Fruit fly (Drosophila melanogaster): ENCODE data around the gene per.

Gene per

DNA sequence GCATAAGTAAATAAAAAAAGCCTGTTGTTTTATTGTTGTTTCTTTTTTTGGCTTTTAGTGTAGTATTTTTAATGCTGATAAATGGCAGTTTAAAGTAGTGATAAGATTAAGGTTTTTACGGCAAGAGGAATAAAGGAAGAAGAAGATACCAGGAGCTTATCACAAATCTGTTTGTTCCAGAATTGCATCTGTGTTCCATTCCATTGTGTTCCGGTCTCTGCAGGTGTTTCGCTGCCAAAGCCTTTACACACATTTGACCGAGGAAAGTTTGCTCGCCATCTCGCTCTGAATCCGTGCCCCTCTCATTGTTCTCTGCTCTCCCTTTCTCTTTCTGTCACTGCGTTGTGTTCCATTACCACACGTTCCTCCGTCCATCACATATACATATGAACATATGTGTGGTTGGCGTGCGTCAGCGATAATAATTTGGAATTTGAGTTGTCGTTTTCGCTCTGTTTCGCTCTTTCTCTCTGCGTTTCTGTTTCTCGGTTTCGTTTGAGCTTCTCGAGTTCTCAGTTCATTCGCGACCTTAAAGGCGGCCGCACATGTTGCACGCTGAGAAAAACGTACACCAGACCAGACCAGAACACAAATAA lies 27.0 kb upstream of the per start (continued):
- TF ChIP-seq CG6163 (GFP tag; IDR thresholded peaks at IDR 0.05) (peak; percentile 64; the same call in 2 of the 3 replicates), CG15336 (GFP tag; IDR thresholded peaks at IDR 0.05) (peak; percentile 42; the same call in 1 of the 2 replicates), acj6 (GFP tag; optimal IDR thresholded peaks at IDR 0.05) (no peak), svp (GFP tag) (peak; percentile 88), CG11294 (GFP tag; IDR thresholded peaks at IDR 0.05) (no peak), net (GFP tag; optimal IDR thresholded peaks at IDR 0.05) (peak; percentile 15), esn (GFP tag; optimal IDR thresholded peaks at IDR 0.05) (peak; percentile 8), pdm3 (GFP tag; optimal IDR thresholded peaks at IDR 0.05) (no peak), CG9139 (GFP tag; optimal IDR thresholded peaks at IDR 0.05) (peak; percentile 39), fd85E (GFP tag; optimal IDR thresholded peaks at IDR 0.05) (no peak), CG3919 (GFP tag; optimal IDR thresholded peaks at IDR 0.05) (peak; percentile 28), lz (GFP tag; optimal IDR thresholded peaks at IDR 0.05) (no peak)

- TF ChIP-seq Eip93F (GFP tag; optimal IDR thresholded peaks at IDR 0.05): no peak
- no peak for TF ChIP-seq Eip75B (GFP tag; optimal IDR thresholded peaks at IDR 0.05)
- TF ChIP-seq CG32006 (GFP tag; optimal IDR thresholded peaks at IDR 0.05): peak; percentile 51
- peak; percentile 51 for TF ChIP-seq svp (GFP tag)
- peak; percentile 55 for TF ChIP-seq CG3919 (GFP tag; optimal IDR thresholded peaks at IDR 0.05)
- TF ChIP-seq salr (GFP tag; optimal IDR thresholded peaks at IDR 0.05): peak in 1 of 2 experiments; percentile 2
- no peak for TF ChIP-seq CG9139 (GFP tag; optimal IDR thresholded peaks at IDR 0.05)
- TF ChIP-seq net (GFP tag; optimal IDR thresholded peaks at IDR 0.05): peak; percentile 43
- TF ChIP-seq achi (GFP tag; optimal IDR thresholded peaks at IDR 0.05): peak; percentile 3
- peak; percentile 19 for TF ChIP-seq OdsH (GFP tag; optimal IDR thresholded peaks at IDR 0.05)
- peak; percentile 42; the same call in 2 of the 3 replicates for TF ChIP-seq CG8119 (GFP tag; IDR thresholded peaks at IDR 0.05)
- no peak for TF ChIP-seq CG8632 (GFP tag; optimal IDR thresholded peaks at IDR 0.05)
- TF ChIP-seq pdm3 (GFP tag; optimal IDR thresholded peaks at IDR 0.05): peak; percentile 19
- peak; percentile 25 for TF ChIP-seq Hr4 (GFP tag; optimal IDR thresholded peaks at IDR 0.05)
- TF ChIP-seq CG1621 (tag; optimal IDR thresholded peaks at IDR 0.05): peak; percentile 24
- TF ChIP-seq CG15336 (GFP tag; IDR thresholded peaks at IDR 0.05): peak; percentile 46
- peak; percentile 25 for TF ChIP-seq CG10669 (GFP tag; optimal IDR thresholded peaks at IDR 0.05)
- no peak for TF ChIP-seq Gug (GFP tag; IDR thresholded peaks at IDR 0.05)
- TF ChIP-seq ss (GFP tag; optimal IDR thresholded peaks at IDR 0.05): peak; percentile 23 to 48
- peak; percentile 70 for TF ChIP-seq Eip78C (GFP tag)
- TF ChIP-seq eg (GFP tag; IDR thresholded peaks at IDR 0.05): peak; percentile 53; the same call in 2 of the 3 replicates
- no peak for TF ChIP-seq Hr39 (GFP tag; optimal IDR thresholded peaks at IDR 0.05)
- TF ChIP-seq Blimp-1 (GFP tag; optimal IDR thresholded peaks at IDR 0.05): peak; percentile 3
- peak; percentile 31 for TF ChIP-seq CG6808 (GFP tag; optimal IDR thresholded peaks at IDR 0.05)
- peak; percentile 7 for TF ChIP-seq CG3032 (tag; optimal IDR thresholded peaks at IDR 0.05)
- TF ChIP-seq acj6 (GFP tag; optimal IDR thresholded peaks at IDR 0.05): peak; percentile 17
- peak; percentile 17 for TF ChIP-seq CG6792 (GFP tag; optimal IDR thresholded peaks at IDR 0.05)
- TF ChIP-seq CG6163 (GFP tag; IDR thresholded peaks at IDR 0.05): peak; percentile 73
Measured at dm6 chrX:2659430-2660075, 25.8 kb upstream of the per start.

DNA sequence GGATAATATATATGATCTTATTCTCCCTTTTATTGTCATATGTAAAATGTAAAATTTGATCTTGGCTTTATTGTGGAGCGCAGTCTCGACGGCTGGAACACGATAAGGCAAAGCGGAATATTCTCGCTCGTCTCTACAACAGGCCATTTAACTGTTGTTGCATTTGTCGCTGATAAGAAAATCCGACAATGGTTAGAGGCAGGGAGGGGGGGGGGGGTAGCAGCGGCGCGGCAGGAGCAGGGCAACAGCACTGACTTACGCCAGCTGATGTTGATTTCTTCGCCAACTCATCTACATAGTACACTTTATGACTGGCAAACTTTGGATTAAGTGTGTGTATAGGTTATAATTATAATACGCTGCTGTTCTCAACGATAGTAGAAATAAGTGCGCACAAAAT lies 23.6 kb upstream of the per start:
- TF ChIP-seq Sox102F (GFP tag; optimal IDR thresholded peaks at IDR 0.05): no peak
- no peak for TF ChIP-seq CG10669 (GFP tag; optimal IDR thresholded peaks at IDR 0.05)
- no peak for TF ChIP-seq CG11902 (GFP tag; optimal IDR thresholded peaks at IDR 0.05)
- no peak for TF ChIP-seq achi (GFP tag; optimal IDR thresholded peaks at IDR 0.05)
- no peak for TF ChIP-seq CG4318 (GFP tag; optimal IDR thresholded peaks at IDR 0.05)
- no peak for TF ChIP-seq Ets21C (GFP tag; optimal IDR thresholded peaks at IDR 0.05)
- TF ChIP-seq CG31627 (GFP tag; optimal IDR thresholded peaks at IDR 0.05): no peak
- no peak for TF ChIP-seq CG8119 (GFP tag; IDR thresholded peaks at IDR 0.05)
- TF ChIP-seq CG8319 (GFP tag; optimal IDR thresholded peaks at IDR 0.05): no peak
- TF ChIP-seq CG8632 (GFP tag; optimal IDR thresholded peaks at IDR 0.05): no peak
- peak; percentile 28 for TF ChIP-seq Eip78C (GFP tag)
- TF ChIP-seq dsx (GFP tag; optimal IDR thresholded peaks at IDR 0.05; ENCODE audit: poor library complexity, severe bottlenecking): no peak
- TF ChIP-seq dac (GFP tag; optimal IDR thresholded peaks at IDR 0.05): no peak
- no peak for TF ChIP-seq eg (GFP tag; IDR thresholded peaks at IDR 0.05)
- TF ChIP-seq fkh (GFP tag; optimal IDR thresholded peaks at IDR 0.05): peak; percentile 25
- no peak for TF ChIP-seq CG3919 (GFP tag; optimal IDR thresholded peaks at IDR 0.05)
- TF ChIP-seq svp (GFP tag): peak; percentile 51
- no peak for TF ChIP-seq cyc (GFP tag; optimal IDR thresholded peaks at IDR 0.05)
- TF ChIP-seq Met (GFP tag; optimal IDR thresholded peaks at IDR 0.05): no peak
